Worm (Caenorhabditis elegans): ENCODE data around the gene ZK856.16.

Gene ZK856.16

DNA sequence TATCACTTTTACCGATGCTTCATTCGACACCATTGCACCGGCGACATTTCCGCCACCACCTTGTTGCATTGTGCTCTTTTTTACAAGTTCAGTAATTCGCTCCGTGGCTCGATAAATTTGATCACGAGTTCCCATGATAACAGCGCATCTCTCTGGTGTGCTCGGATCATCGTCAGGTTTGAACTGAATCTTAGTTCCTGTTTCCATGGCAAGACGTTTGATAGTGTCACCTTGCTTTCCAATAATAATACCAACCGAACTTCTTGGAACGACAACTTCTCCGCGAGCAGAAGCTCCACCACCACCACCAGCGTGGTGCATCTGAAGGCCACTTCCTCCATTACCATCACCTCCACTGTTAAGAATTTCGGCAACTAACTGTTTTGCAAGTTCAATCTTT, 31.8 kb upstream of the ZK856.16 start:
- no peak for TF ChIP-seq unc-62 (GFP tag; optimal IDR thresholded peaks at IDR 0.05)

DNA sequence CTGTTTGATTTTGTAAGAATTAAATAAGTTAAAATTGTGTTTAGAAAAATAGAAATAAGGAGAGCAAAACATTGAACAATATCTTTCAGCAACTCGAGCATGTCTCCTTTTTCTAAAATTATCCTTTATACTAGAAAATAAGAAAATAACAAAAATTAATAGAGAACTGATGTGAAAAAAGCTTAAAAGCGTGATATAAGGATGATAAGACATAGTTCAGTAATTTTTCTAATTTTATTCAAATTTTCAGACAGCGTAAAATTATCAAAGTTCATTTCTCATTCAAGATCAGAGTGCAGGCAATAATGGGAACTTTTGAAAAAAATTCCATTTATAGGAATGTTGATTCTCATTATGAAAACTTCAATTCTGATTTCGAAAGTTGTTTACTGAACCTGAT, 27.9 kb upstream of the ZK856.16 start, which contains the start of gene str-182:
Gene str-182 (minus strand): TSS at position 101 of the 400 bp plus-strand sequence.
- no peak for TF ChIP-seq unc-62 (GFP tag; optimal IDR thresholded peaks at IDR 0.05)

DNA sequence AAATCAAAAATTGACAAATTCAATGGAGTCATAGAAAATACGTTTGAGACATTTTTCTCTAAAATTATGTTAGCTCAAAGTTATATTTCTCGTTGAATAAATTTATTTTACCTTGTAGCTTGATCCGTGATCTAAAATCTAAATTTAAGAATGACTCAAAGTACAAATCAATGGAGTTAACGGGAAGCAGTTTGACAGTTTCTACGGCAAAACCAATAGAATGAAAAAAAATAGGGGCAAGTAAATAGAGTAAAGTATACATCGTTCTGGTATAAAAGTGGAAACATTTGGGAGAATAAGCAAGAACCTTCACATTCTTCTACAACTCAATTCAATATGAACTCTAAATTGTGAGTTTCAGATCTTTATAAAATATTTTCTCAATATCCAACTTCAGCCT, 25.5 kb upstream of the ZK856.16 start, which contains the start of gene fipr-6:
Gene fipr-6 (plus strand): TSS at position 301 of the 400 bp plus-strand sequence.
- TF ChIP-seq unc-62 (GFP tag; optimal IDR thresholded peaks at IDR 0.05), result no peak

DNA sequence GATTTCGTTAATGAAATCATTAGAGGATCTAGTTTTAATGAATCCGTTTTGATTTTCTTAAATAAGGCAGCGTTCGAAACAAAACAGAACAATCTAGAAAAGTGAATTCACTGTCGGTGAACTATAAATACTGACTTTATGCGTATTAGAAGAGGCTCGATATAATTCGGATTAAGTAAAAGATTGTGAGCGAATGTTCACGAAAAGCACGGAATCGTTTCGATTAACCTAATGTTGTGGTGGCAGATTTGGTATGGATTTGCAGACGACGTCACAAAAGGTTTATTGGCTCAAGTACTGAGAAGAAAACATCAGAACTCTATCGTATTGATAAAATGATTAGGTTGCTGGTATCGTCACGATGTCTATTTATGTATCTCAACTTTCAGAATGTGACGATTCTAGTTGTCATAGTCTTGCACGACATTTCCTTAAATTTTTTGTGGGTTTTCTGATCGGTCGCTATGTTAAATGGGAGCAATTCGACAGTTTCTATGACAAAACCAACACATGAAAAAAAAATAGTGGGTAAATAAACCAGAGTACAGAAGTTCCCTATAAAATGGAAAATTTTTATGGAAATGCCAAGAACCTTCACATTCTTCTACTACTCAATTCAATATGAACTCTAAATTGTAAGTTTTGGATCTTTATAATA, 24.0 kb upstream of the ZK856.16 start, which contains the start of the genes pyt-1 and fipr-7:
Gene pyt-1 (minus strand): TSS at position 101 of the 658 bp plus-strand sequence.
Gene fipr-7 (plus strand): TSS at position 608 of the 658 bp plus-strand sequence.
- TF ChIP-seq unc-62 (GFP tag; optimal IDR thresholded peaks at IDR 0.05), result no peak

DNA sequence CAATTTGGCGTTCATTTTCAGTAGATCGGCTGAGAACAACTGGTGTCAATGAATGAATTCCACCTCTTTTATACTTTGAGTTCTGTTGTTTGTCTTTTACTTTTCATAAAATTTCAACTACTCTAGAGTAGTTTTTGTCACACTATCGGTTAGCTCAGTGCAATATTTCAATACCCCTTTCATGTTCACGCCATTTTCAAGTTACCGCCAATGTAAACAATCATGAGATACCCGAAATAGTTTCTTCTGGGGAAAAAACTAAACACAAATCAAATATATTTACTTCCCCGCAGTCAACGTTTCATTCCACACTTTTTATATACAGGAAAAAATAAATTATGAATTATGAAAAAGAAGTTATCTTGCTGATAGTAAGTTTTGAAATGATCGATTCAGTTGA, 23.0 kb upstream of the ZK856.16 start, which contains the start of gene fipr-4:
Gene fipr-4 (minus strand): TSS at position 101 of the 400 bp plus-strand sequence.
- TF ChIP-seq unc-62 (GFP tag; optimal IDR thresholded peaks at IDR 0.05), result no peak

DNA sequence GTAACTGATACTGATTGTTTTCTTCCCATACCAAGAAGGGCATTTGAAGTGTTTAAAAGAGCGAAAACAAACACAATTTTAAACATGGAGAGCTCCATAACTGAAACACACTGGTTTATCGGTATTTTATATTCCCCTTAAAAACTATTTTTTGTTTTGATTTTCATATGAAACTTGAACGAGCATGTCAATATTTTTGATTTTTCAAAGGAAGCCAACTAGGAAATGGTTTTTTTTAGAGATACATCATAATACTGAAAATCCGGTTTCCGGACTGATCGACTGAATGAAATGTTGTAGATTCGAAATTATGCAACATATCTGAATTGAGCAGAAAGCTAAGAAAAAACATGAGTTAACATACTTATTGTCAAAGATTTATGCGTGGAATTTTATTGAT, 21.9 kb upstream of the ZK856.16 start, which contains the start of gene ttr-19:
Gene ttr-19 (minus strand): TSS at position 101 of the 400 bp plus-strand sequence.
- no peak for TF ChIP-seq unc-62 (GFP tag; optimal IDR thresholded peaks at IDR 0.05)

DNA sequence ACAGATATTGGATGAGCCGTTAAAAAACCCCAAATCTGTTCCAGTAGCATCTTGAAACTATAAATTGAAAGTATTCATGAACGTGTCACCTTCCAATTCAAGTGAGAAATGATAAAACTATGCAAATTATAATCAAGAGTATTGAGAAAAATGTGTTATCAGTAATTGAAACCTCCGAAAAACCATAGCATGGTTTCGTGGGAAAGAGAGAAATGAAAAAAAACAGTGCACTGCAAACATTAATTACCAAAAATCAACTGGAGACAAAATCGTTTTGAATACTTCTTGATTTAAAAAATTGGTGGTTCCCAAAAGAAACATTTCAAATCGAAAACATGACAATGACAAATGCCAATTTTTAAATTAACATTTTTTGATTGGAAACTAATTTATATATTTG, 20.2 kb upstream of the ZK856.16 start, which contains the start of gene daf-36:
Gene daf-36 (minus strand): TSS at position 101 of the 400 bp plus-strand sequence.
- no peak for TF ChIP-seq unc-62 (GFP tag; optimal IDR thresholded peaks at IDR 0.05)

DNA sequence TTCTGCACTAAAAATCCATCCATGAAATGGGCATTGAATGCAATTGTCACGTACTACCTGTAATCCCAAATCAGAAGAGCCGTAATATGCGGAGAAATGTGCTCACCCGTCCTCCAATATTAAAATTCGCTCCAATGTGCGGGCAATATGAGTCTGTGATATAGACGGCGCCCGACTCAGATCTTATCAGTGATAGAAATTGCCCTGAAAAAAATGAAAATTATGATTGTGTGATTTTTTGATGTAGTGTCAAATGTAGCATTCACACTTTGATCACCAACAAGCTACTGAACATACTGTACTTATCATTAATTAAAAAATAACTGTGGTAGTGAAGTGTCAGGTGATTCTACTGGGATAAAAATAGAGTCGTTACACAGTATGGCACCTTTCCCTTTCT, 19.2 kb upstream of the ZK856.16 start:
- TF ChIP-seq unc-62 (GFP tag; optimal IDR thresholded peaks at IDR 0.05), result no peak

DNA sequence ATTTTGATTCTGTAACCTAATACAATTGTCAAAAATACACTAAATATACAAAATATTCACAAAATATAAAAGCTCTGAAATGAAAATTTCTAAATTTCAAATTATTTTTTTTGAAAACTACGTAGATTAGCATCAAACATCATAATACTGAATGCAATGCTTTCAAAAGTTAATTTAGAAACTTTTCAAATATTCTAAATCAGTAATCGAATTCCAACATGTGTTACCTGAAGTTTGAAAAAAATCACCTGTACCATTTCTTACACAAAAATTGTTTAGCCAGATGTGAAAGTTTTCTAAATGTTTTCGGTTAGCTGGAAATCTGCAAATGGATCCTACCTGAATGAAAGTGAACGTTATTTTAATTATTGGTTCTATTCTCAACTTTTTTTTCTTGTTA, 16.6 kb upstream of the ZK856.16 start, which contains the start of gene C12D8.20:
Gene C12D8.20 (plus strand): TSS at position 301 of the 400 bp plus-strand sequence.
- no peak for TF ChIP-seq unc-62 (GFP tag; optimal IDR thresholded peaks at IDR 0.05)

DNA sequence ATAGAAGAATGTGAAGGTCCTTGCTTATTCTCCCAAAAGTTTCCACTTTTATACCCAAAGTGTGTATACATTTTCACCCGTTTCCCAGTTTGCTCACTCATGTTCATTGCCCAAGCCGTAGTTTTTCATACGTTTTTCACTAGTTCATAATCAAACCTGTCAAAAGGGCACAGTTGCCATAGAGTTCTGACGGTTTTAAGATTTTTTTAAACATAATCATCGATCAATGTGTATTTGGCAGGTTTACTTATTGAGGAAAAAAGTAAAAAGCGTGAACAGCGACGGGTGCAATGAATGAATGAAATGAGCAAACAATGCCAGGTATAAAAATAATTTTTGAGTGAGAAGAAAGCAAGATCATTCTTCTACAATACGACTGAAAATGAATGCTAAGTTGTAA, 15.9 kb upstream of the ZK856.16 start, which contains the start of the genes fipr-5 and fipr-9:
Gene fipr-5 (minus strand): TSS at position 101 of the 400 bp plus-strand sequence.
Gene fipr-9 (plus strand): TSS at position 346 of the 400 bp plus-strand sequence.
- TF ChIP-seq unc-62 (GFP tag; optimal IDR thresholded peaks at IDR 0.05), result no peak

DNA sequence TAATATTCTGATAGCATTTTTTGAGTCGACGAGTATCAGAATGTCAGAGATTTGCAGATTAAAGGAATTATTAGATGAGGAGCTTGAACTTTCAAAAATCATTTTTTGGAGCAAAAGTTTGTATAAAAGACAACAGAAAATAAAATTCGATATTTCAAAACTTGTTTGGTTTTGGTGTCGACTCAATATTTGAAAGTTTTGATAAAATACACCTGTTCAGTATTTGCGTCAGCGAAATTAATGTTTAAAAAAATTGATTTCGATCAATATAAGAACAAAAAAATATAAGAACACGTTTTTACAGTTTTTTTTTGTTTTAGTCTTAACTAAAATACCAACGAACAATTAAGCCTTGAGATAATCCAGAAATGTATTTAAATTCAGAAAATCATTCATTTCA, 15.2 kb upstream of the ZK856.16 start, which contains the start of gene C12D8.13:
Gene C12D8.13 (minus strand): TSS at position 101 of the 400 bp plus-strand sequence.
- no peak for TF ChIP-seq unc-62 (GFP tag; optimal IDR thresholded peaks at IDR 0.05)

DNA sequence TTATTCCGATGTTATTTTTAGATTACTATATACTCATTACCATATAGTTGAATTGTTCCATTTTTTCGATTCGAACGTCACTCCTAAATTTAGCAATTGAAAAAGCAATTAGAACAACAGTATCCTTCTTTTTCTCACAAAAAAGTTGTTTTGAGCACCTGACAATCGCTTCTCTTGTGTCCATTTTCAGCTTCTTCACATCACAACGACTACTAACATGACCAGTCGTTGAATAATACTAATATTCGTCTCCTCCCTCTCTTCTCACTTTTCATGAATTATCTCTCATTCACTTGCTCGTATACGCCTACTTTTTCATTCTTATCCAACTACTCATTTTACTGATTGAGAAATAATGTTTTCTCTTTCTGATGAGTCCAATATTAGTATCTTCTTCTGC, 11.3 kb upstream of the ZK856.16 start, which contains the start of gene ZK856.14:
Gene ZK856.14 (plus strand): TSS at position 301 of the 400 bp plus-strand sequence.
- TF ChIP-seq unc-62 (GFP tag; optimal IDR thresholded peaks at IDR 0.05), result no peak

DNA sequence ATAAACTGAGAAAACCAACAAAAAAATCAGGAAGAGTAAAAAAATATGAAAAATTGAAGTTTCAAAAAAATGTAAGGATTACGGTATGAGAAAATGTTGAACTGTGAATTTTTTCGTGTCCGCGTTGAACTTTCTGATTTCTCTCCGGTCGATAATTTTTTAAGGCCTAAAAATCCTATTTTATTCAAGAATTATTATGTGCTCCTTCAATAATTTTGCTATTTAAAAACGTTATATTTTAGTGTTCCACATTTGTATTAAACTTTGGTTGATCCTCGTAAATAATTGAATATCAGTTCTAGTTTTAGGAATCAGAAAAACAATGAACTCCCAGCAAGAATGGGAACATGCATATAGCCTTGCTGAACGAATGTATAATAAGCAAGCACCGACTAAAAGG, 7.2 kb upstream of the ZK856.16 start, which contains the start of gene hpo-40:
Gene hpo-40 (plus strand): TSS at position 301 of the 400 bp plus-strand sequence.
- TF ChIP-seq unc-62 (GFP tag; optimal IDR thresholded peaks at IDR 0.05), result no peak

DNA sequence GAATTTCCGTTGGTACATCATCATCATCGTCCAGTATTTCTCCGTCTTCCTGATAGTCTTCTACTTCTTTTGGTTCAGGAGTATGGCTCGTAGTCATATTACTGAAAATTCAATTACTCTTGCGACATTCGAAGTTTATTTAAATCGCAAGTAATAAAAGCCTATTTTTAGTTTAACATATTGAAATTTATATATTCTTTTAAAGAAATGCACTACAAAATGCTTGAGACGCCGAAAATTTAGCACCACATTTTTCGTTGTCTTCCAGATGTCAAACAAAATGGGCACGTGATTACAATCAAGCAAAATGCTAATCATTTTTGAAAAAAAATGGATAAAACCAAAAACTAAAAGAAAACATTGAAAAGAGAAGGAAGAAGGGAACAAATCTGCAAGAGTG, 6.6 kb upstream of the ZK856.16 start, which contains the start of gene zhit-3:
Gene zhit-3 (minus strand): TSS at position 101 of the 400 bp plus-strand sequence.
- no peak for TF ChIP-seq unc-62 (GFP tag; optimal IDR thresholded peaks at IDR 0.05)

DNA sequence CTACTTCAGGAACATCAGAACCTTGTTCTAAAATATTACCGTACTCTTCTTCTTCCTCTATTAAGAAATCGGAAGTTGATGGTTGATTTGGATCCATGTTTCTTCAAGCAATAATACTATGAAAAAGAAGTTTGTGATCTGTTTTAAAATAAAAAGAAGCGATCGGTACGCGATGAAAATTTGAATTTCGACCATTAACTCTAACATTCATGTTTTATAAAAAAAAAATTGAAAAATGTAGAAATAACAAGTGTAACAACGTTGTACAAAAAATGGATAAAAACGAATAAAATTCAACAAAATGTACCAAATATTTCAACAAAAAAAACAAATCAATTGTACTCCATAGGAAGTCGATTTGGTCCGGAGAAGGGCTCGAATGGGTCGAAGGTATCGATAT, 4.9 kb upstream of the ZK856.16 start, which contains the start of gene tftc-3:
Gene tftc-3 (minus strand): TSS at position 101 of the 400 bp plus-strand sequence.
- TF ChIP-seq unc-62 (GFP tag; optimal IDR thresholded peaks at IDR 0.05), result no peak

DNA sequence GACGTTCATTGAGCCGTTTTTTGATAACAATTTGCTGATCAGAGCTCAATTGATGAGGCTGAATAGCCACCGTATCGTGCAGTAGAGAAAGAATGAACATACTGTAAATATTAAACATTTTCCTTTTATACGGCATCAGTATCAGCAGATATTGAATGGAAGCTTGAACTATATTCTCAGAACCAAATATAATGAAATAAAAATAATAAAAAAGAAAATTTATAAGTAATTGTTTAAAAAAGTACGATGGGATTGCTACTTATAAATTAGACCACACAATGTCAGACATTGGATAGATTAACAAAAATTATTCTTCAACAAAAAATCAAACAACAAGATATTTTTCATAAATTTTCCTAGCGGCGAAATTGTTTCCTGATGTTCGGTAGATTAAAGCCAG, 1.1 kb upstream of the ZK856.16 start, which contains the start of gene rpc-25:
Gene rpc-25 (minus strand): TSS at position 101 of the 400 bp plus-strand sequence.
- TF ChIP-seq unc-62 (GFP tag; optimal IDR thresholded peaks at IDR 0.05), result no peak

Measured in whole organism, dauer.